Worm (Caenorhabditis elegans): ENCODE measurements around the gene rop-1.

rop-1 gene

ce11 chrV:10243105-10243504 is 11.8 kb downstream of the rop-1 start, which contains the start of gene C12D8.9:
Gene C12D8.9, minus strand, starts transcription at chrV:10243205.
- TF ChIP-seq dao-5 (tag; optimal IDR thresholded peaks at IDR 0.05) (no peak), him-1 (tag; optimal IDR thresholded peaks at IDR 0.05) (no peak), W03F9.2 (tag; optimal IDR thresholded peaks at IDR 0.05) (no peak)

DNA sequence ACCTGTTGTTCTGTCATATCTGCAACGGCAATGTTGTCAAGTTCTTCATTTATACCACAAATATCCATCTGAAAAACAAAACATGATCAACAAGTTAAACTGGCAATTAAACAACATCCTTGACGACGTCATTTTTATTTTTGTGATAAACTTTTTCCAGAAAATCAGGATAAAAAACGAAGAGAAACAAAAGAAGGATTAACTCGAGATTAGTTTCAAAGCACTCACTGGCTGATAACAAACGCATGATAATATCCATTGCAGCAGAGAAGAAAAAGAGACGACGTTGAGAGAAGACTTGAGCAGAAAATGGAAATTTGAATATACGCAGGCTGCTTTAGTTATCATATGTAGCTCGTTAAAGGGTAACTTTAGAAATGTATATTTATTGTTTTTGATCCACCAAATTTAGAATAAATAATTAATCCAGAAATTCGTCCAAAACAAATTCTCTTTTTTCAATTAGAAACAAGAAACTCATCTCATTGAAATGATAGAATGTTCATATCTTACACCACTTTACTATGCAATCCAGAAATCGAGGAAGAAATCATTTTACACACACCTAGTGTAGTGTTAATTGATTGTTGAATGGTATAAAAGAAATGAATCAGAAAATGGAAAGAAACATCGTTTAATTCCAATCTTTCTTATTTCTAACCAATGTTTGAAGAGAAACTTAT is 13.6 kb downstream of the rop-1 start, which contains the start of the genes C12D8.21 and col-148:
Gene C12D8.21 (minus strand): TSS at position 68 of the 683 bp plus-strand sequence.
Gene col-148 (plus strand): TSS at position 633 of the 683 bp plus-strand sequence.
- TF ChIP-seq him-1 (tag; optimal IDR thresholded peaks at IDR 0.05) (no peak), dao-5 (tag; optimal IDR thresholded peaks at IDR 0.05) (no peak), W03F9.2 (tag; optimal IDR thresholded peaks at IDR 0.05) (no peak)

- TF ChIP-seq W03F9.2 (tag; optimal IDR thresholded peaks at IDR 0.05) (no peak), him-1 (tag; optimal IDR thresholded peaks at IDR 0.05) (no peak), dao-5 (tag; optimal IDR thresholded peaks at IDR 0.05) (no peak)
Measured at ce11 chrV:10239861-10240260, 15.0 kb downstream of the rop-1 start, which contains the start of gene fipr-8. Gene fipr-8, minus strand, starts transcription at chrV:10239961.

DNA sequence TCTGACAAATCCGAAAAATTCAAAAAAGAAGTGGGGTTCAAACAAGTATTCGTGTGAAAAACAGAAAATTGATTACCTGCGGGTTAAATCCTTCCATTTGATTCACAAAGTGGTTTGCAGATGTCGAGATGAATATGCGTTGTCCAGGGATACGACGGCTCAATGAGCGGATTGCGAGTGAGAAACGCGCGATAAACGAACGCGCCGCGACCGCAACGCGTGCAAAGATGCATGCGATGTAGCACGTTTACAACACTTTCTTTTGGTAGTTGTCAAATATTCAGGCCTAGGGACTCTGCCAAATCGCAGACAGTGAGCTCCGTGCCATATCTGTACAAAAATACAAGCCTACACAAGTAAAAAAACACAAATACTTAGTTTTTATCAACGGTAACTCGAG is 16.2 kb downstream of the rop-1 start, which contains the start of gene fubl-1:
Gene fubl-1 (minus strand): TSS at position 202 of the 400 bp plus-strand sequence.
- no peak for TF ChIP-seq him-1 (tag; optimal IDR thresholded peaks at IDR 0.05)
- no peak for TF ChIP-seq W03F9.2 (tag; optimal IDR thresholded peaks at IDR 0.05)
- no peak for TF ChIP-seq dao-5 (tag; optimal IDR thresholded peaks at IDR 0.05)

DNA sequence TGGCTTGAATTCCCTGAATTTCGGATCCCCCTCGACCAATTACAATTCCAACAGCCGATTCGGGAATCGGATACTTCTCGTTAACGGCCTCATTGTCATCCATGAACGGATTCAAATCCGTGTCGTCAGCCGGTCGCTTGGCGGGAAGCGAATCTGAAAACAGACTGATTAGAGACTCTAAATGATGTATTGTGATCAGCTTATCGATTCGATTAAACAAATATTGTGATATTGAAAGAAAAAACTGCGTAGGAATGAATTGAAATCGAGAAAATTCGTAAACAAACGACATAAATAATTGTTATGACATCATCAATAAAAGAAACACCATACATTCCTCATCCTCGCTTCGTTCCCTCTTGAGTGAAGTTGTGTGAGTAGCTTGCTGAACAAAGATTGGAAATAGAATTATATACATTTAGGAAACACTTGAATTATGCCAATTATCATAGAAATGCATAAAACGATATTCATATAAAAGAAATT is 16.9 kb downstream of the rop-1 start:
- TF ChIP-seq him-1 (tag; optimal IDR thresholded peaks at IDR 0.05) (no peak), W03F9.2 (tag; optimal IDR thresholded peaks at IDR 0.05) (no peak), dao-5 (tag; optimal IDR thresholded peaks at IDR 0.05) (no peak)

ce11 chrV:10237171-10237570 is 17.7 kb downstream of the rop-1 start:
- TF ChIP-seq W03F9.2 (tag; optimal IDR thresholded peaks at IDR 0.05) (no peak), dao-5 (tag; optimal IDR thresholded peaks at IDR 0.05) (no peak), him-1 (tag; optimal IDR thresholded peaks at IDR 0.05) (no peak)

ce11 chrV:10233330-10233729 is 21.5 kb downstream of the rop-1 start, which contains the start of gene str-182:
Gene str-182, minus strand, starts transcription at chrV:10233430.
- TF ChIP-seq him-1 (tag; optimal IDR thresholded peaks at IDR 0.05) (no peak), dao-5 (tag; optimal IDR thresholded peaks at IDR 0.05) (no peak), W03F9.2 (tag; optimal IDR thresholded peaks at IDR 0.05) (no peak)

DNA sequence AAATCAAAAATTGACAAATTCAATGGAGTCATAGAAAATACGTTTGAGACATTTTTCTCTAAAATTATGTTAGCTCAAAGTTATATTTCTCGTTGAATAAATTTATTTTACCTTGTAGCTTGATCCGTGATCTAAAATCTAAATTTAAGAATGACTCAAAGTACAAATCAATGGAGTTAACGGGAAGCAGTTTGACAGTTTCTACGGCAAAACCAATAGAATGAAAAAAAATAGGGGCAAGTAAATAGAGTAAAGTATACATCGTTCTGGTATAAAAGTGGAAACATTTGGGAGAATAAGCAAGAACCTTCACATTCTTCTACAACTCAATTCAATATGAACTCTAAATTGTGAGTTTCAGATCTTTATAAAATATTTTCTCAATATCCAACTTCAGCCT is 23.9 kb downstream of the rop-1 start, which contains the start of gene fipr-6:
Gene fipr-6 (plus strand): TSS at position 301 of the 400 bp plus-strand sequence.
- TF ChIP-seq dao-5 (tag; optimal IDR thresholded peaks at IDR 0.05) (no peak), him-1 (tag; optimal IDR thresholded peaks at IDR 0.05) (no peak), W03F9.2 (tag; optimal IDR thresholded peaks at IDR 0.05) (no peak)

ce11 chrV:10229222-10229879 is 25.5 kb downstream of the rop-1 start, which contains the start of the genes pyt-1 and fipr-7:
Gene pyt-1, minus strand, starts transcription at chrV:10229322.
Gene fipr-7, plus strand, starts transcription at chrV:10229829.
- no peak for TF ChIP-seq W03F9.2 (tag; optimal IDR thresholded peaks at IDR 0.05)
- TF ChIP-seq dao-5 (tag; optimal IDR thresholded peaks at IDR 0.05): no peak
- TF ChIP-seq him-1 (tag; optimal IDR thresholded peaks at IDR 0.05): no peak

DNA sequence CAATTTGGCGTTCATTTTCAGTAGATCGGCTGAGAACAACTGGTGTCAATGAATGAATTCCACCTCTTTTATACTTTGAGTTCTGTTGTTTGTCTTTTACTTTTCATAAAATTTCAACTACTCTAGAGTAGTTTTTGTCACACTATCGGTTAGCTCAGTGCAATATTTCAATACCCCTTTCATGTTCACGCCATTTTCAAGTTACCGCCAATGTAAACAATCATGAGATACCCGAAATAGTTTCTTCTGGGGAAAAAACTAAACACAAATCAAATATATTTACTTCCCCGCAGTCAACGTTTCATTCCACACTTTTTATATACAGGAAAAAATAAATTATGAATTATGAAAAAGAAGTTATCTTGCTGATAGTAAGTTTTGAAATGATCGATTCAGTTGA is 26.5 kb downstream of the rop-1 start, which contains the start of gene fipr-4:
Gene fipr-4 (minus strand): TSS at position 101 of the 400 bp plus-strand sequence.
- TF ChIP-seq W03F9.2 (tag; optimal IDR thresholded peaks at IDR 0.05): no peak
- no peak for TF ChIP-seq him-1 (tag; optimal IDR thresholded peaks at IDR 0.05)
- no peak for TF ChIP-seq dao-5 (tag; optimal IDR thresholded peaks at IDR 0.05)

ce11 chrV:10227333-10227732 is 27.5 kb downstream of the rop-1 start, which contains the start of gene ttr-19:
Gene ttr-19, minus strand, starts transcription at chrV:10227433.
- no peak for TF ChIP-seq W03F9.2 (tag; optimal IDR thresholded peaks at IDR 0.05)
- TF ChIP-seq him-1 (tag; optimal IDR thresholded peaks at IDR 0.05): no peak
- TF ChIP-seq dao-5 (tag; optimal IDR thresholded peaks at IDR 0.05): no peak

- TF ChIP-seq him-1 (tag; optimal IDR thresholded peaks at IDR 0.05): no peak
- no peak for TF ChIP-seq dao-5 (tag; optimal IDR thresholded peaks at IDR 0.05)
- no peak for TF ChIP-seq W03F9.2 (tag; optimal IDR thresholded peaks at IDR 0.05)
Measured at ce11 chrV:10225610-10226009, 29.2 kb downstream of the rop-1 start, which contains the start of gene daf-36. Gene daf-36, minus strand, starts transcription at chrV:10225710.

- TF ChIP-seq him-1 (tag; optimal IDR thresholded peaks at IDR 0.05) (no peak), dao-5 (tag; optimal IDR thresholded peaks at IDR 0.05) (no peak), W03F9.2 (tag; optimal IDR thresholded peaks at IDR 0.05) (no peak)
Measured at ce11 chrV:10224619-10225018, 30.2 kb downstream of the rop-1 start.
